Fruit fly (Drosophila melanogaster): ENCODE measurements around the gene PK2-R2.

- TF ChIP-seq CTCF (optimal IDR thresholded peaks at IDR 0.05) (no peak), CG8478 (optimal IDR thresholded peaks at IDR 0.05) (no peak)
Measured at dm6 chr3R:13319873-13320272, 14.1 kb downstream of the PK2-R2 start.

Measured in S2 (cell line).